Fruit fly (Drosophila melanogaster) whole organism, embryonic: Measurements from ENCODE around the gene AIMP2.

Experiments
- B-H2 ChIP-seq: fragments of 200-800 bp; sonication (Bioruptor generic); optimal IDR thresholded peaks from 2 replicates; lab custom pipeline; 2018; ENCODE audit warnings: missing biosample characterization, mild to moderate bottlenecking, missing genetic modification characterization
- Blimp-1 ChIP-seq: fragments of 200-800 bp; sonication (Bioruptor generic); optimal IDR thresholded peaks from 3 replicates; lab custom pipeline; 2018; ENCODE audit warnings: missing biosample characterization, missing genetic modification characterization, mild to moderate bottlenecking, moderate library complexity, missing genetic modification reagents
- CG10274 ChIP-seq: fragments of 200-800 bp; sonication (Bioruptor generic); optimal IDR thresholded peaks from 3 replicates; lab custom pipeline; 2017; ENCODE audit warnings: missing biosample characterization, mild to moderate bottlenecking, missing genetic modification characterization
- CG10959 ChIP-seq: fragments of 200-800 bp; sonication (Bioruptor generic); IDR thresholded peaks from 2 replicates; pipeline ENCODE4 v1.3.6; 2022; ENCODE audit warnings: missing biosample characterization, missing genetic modification characterization
- CG11085 ChIP-seq: fragments of 200-800 bp; sonication (Bioruptor generic); IDR thresholded peaks from 2 replicates; pipeline ENCODE4 v1.3.6; 2022; ENCODE audit warnings: missing biosample characterization, missing genetic modification characterization
- CG12219 ChIP-seq: fragments of 200-800 bp; sonication (Bioruptor generic); optimal IDR thresholded peaks from 3 replicates; lab custom pipeline; 2018; ENCODE audit warnings: missing biosample characterization, mild to moderate bottlenecking, missing genetic modification characterization
- CG12769 ChIP-seq: fragments of 200-800 bp; sonication (Bioruptor generic); optimal IDR thresholded peaks from 2 replicates; lab custom pipeline; 2019; ENCODE audit warnings: missing biosample characterization, mild to moderate bottlenecking, missing genetic modification characterization, moderate library complexity
- CG14014 ChIP-seq: fragments of 200-800 bp; sonication (Bioruptor generic); IDR thresholded peaks from 2 replicates; pipeline ENCODE4 v1.3.6; 2022; ENCODE audit warnings: missing biosample characterization, missing genetic modification characterization
- CG14710 ChIP-seq: fragments of 200-800 bp; sonication (Bioruptor generic); optimal IDR thresholded peaks from 3 replicates; lab custom pipeline; 2019; ENCODE audit warnings: missing biosample characterization, mild to moderate bottlenecking, missing genetic modification characterization, moderate library complexity
- CG16863 ChIP-seq: fragments of 200-800 bp; sonication (Bioruptor generic); optimal IDR thresholded peaks from 3 replicates; lab custom pipeline; 2016; ENCODE audit warnings: missing biosample characterization, missing genetic modification characterization
- CG17328 ChIP-seq: fragments of 200-800 bp; sonication (Bioruptor generic); IDR thresholded peaks from 2 replicates; pipeline ENCODE4 v1.3.6; 2022; ENCODE audit warnings: missing biosample characterization, missing genetic modification characterization
- CG4328 ChIP-seq: fragments of 200-800 bp; sonication (Bioruptor generic); optimal IDR thresholded peaks from 3 replicates; lab custom pipeline; 2017; ENCODE audit warnings: missing biosample characterization, missing genetic modification reagents, missing genetic modification characterization
- CG4730 ChIP-seq: fragments of 200-800 bp; sonication (Bioruptor generic); IDR thresholded peaks from 2 replicates; pipeline ENCODE4 v1.3.6; 2022; ENCODE audit warnings: missing biosample characterization, missing genetic modification characterization
- CG4820 ChIP-seq: fragments of 200-800 bp; sonication (Bioruptor generic); optimal IDR thresholded peaks from 3 replicates; lab custom pipeline; 2016; ENCODE audit warnings: missing biosample characterization, missing genetic modification characterization
- CG5245 ChIP-seq: fragments of 200-800 bp; sonication (Bioruptor generic); optimal IDR thresholded peaks from 3 replicates; lab custom pipeline; 2016; ENCODE audit warnings: missing biosample characterization, missing genetic modification characterization
- CG6683 ChIP-seq: fragments of 200-800 bp; sonication (Bioruptor generic); optimal IDR thresholded peaks from 2 replicates; lab custom pipeline; 2017; ENCODE audit warnings: missing biosample characterization, mild to moderate bottlenecking, missing genetic modification characterization, missing genetic modification reagents
- CG6854 ChIP-seq: fragments of 200-800 bp; sonication (Bioruptor generic); optimal IDR thresholded peaks from 3 replicates; lab custom pipeline; 2017; ENCODE audit warnings: missing biosample characterization, mild to moderate bottlenecking, missing genetic modification characterization
- CG8281 ChIP-seq: fragments of 200-800 bp; sonication (Bioruptor generic); optimal IDR thresholded peaks from 2 replicates; lab custom pipeline; 2018; ENCODE audit warnings: missing biosample characterization, mild to moderate bottlenecking, missing genetic modification characterization, moderate library complexity
- CG8359 ChIP-seq: fragments of 200-800 bp; sonication (Bioruptor generic); optimal IDR thresholded peaks from 2 replicates; lab custom pipeline; 2017; ENCODE audit warnings: missing biosample characterization, mild to moderate bottlenecking, missing genetic modification characterization, borderline replicate concordance
- CG8944 ChIP-seq: fragments of 200-800 bp; sonication (Bioruptor generic); optimal IDR thresholded peaks from 3 replicates; lab custom pipeline; 2016; ENCODE audit warnings: missing biosample characterization, missing genetic modification characterization
- CG9797 ChIP-seq: fragments of 200-800 bp; sonication (Bioruptor generic); optimal IDR thresholded peaks from 3 replicates; lab custom pipeline; 2018; ENCODE audit warnings: missing biosample characterization, mild to moderate bottlenecking, missing genetic modification characterization
- Doc2 ChIP-seq: fragments of 200-800 bp; sonication (Bioruptor generic); IDR thresholded peaks from 2 replicates; pipeline ENCODE4 v1.3.6; 2022; ENCODE audit warnings: missing biosample characterization, missing genetic modification characterization
- H2.0 ChIP-seq: fragments of 200-800 bp; sonication (Bioruptor generic); IDR thresholded peaks from 2 replicates; pipeline ENCODE4 v1.3.6; 2022; ENCODE audit warnings: missing biosample characterization, missing genetic modification characterization
- Hr39 ChIP-seq: fragments of >200 bp; optimal IDR thresholded peaks from 2 replicates; lab custom pipeline; 2017
- Hr78 ChIP-seq, 2 experiments: fragments of 200-800 bp in 1 of 2; fragments of >200 bp in 1 of 2; sonication (Bioruptor generic) in 1 of 2; optimal IDR thresholded peaks; 2 replicates each; lab custom pipeline; 2017 to 2019; ENCODE audit warnings: missing biosample characterization in 2 of 2, missing genetic modification characterization in 2 of 2, mild to moderate bottlenecking in 1 of 2, moderate library complexity in 1 of 2
- Myb ChIP-seq: fragments of 200-800 bp; sonication (Bioruptor generic); optimal IDR thresholded peaks from 2 replicates; lab custom pipeline; 2016; ENCODE audit warnings: missing biosample characterization, missing genetic modification characterization
- NFAT ChIP-seq: fragments of 200-800 bp; sonication (Bioruptor generic); IDR thresholded peaks from 2 replicates; pipeline ENCODE4 v1.3.6; 2022; ENCODE audit warnings: missing biosample characterization, missing genetic modification characterization
- NK7.1 ChIP-seq: fragments of 200-800 bp; sonication (Bioruptor generic); optimal IDR thresholded peaks from 3 replicates; lab custom pipeline; 2016; ENCODE audit warnings: missing biosample characterization, missing genetic modification characterization
- Sox102F ChIP-seq: fragments of 200-800 bp; sonication (Bioruptor generic); optimal IDR thresholded peaks from 2 replicates; lab custom pipeline; 2018; ENCODE audit warnings: missing biosample characterization, mild to moderate bottlenecking, missing genetic modification characterization, moderate library complexity
- Ssrp ChIP-seq: fragments of 200-800 bp; sonication (Bioruptor generic); optimal IDR thresholded peaks from 2 replicates; lab custom pipeline; 2018; ENCODE audit warnings: missing biosample characterization, mild to moderate bottlenecking, missing genetic modification characterization, moderate library complexity
- Stat92E ChIP-seq, 3 experiments: fragments of >200 bp in 2 of 3; fragments of 200-800 bp in 1 of 3; sonication (Bioruptor generic) in 1 of 3; optimal IDR thresholded peaks; 2 replicates each; lab custom pipeline; 2017 to 2019; ENCODE audit warnings: missing biosample characterization in 3 of 3, missing genetic modification characterization in 3 of 3, mild to moderate bottlenecking in 1 of 3, moderate library complexity in 1 of 3
- Xbp1 ChIP-seq: fragments of 200-800 bp; sonication (Bioruptor generic); optimal IDR thresholded peaks from 3 replicates; lab custom pipeline; 2016; ENCODE audit warnings: missing biosample characterization, mild to moderate bottlenecking, missing genetic modification characterization
- abd-A ChIP-seq: fragments of 200-800 bp; sonication (Bioruptor generic); optimal IDR thresholded peaks from 3 replicates; lab custom pipeline; 2019; ENCODE audit warnings: missing biosample characterization, mild to moderate bottlenecking, missing genetic modification characterization, moderate library complexity
- bcd ChIP-seq: fragments of 200-800 bp; sonication (Bioruptor generic); optimal IDR thresholded peaks from 2 replicates; lab custom pipeline; 2017; ENCODE audit warnings: missing biosample characterization, mild to moderate bottlenecking, missing genetic modification characterization
- crol ChIP-seq: fragments of 200-800 bp; sonication (Bioruptor generic); IDR thresholded peaks from 2 replicates; pipeline ENCODE4 v1.3.6; 2022; ENCODE audit warnings: missing biosample characterization, missing genetic modification characterization
- cwo ChIP-seq: fragments of 200-800 bp; sonication (Bioruptor generic); optimal IDR thresholded peaks from 3 replicates; lab custom pipeline; 2017; ENCODE audit warnings: missing biosample characterization, missing genetic modification characterization, mild to moderate bottlenecking, moderate library complexity, missing genetic modification reagents
- dati ChIP-seq: fragments of 200-800 bp; sonication (Bioruptor generic); IDR thresholded peaks from 2 replicates; pipeline ENCODE4 v1.3.6; 2022; ENCODE audit warnings: missing biosample characterization, missing genetic modification characterization
- dm ChIP-seq: fragments of 200-800 bp; sonication (Bioruptor generic); optimal IDR thresholded peaks from 3 replicates; lab custom pipeline; 2016; ENCODE audit warnings: missing biosample characterization, missing genetic modification characterization
- emc ChIP-seq: fragments of 200-800 bp; sonication (Bioruptor generic); optimal IDR thresholded peaks from 2 replicates; lab custom pipeline; 2016; ENCODE audit warnings: missing biosample characterization, missing genetic modification characterization
- gem ChIP-seq: fragments of 200-800 bp; sonication (Bioruptor generic); optimal IDR thresholded peaks from 2 replicates; lab custom pipeline; 2019; ENCODE audit warnings: missing biosample characterization, mild to moderate bottlenecking, missing genetic modification characterization, moderate library complexity
- gt ChIP-seq: fragments of 200-800 bp; sonication (Bioruptor generic); IDR thresholded peaks from 2 replicates; pipeline ENCODE4 v1.3.6; 2022; ENCODE audit warnings: missing biosample characterization, missing genetic modification characterization
- hth ChIP-seq: fragments of >200 bp; optimal IDR thresholded peaks from 2 replicates; lab custom pipeline; 2017; ENCODE audit warnings: inconsistent platforms
- kah ChIP-seq: fragments of 200-800 bp; sonication (Bioruptor generic); optimal IDR thresholded peaks from 2 replicates; lab custom pipeline; 2018; ENCODE audit warnings: missing biosample characterization, mild to moderate bottlenecking, missing genetic modification characterization
- lab ChIP-seq: fragments of 200-800 bp; sonication (Bioruptor generic); optimal IDR thresholded peaks from 3 replicates; lab custom pipeline; 2017; ENCODE audit warnings: missing biosample characterization, missing genetic modification characterization, mild to moderate bottlenecking, moderate library complexity, missing genetic modification reagents
- mam ChIP-seq: fragments of 200-800 bp; sonication (Bioruptor generic); optimal IDR thresholded peaks from 3 replicates; lab custom pipeline; 2016; ENCODE audit warnings: missing biosample characterization, missing genetic modification characterization
- onecut ChIP-seq: fragments of 200-800 bp; sonication (Bioruptor generic); IDR thresholded peaks from 2 replicates; pipeline ENCODE4 v1.3.6; 2022; ENCODE audit warnings: missing biosample characterization, missing genetic modification characterization
- otp ChIP-seq: fragments of 200-800 bp; sonication (Bioruptor generic); IDR thresholded peaks from 3 replicates; pipeline ENCODE4, ENCODE4 v1.3.6; 2022; ENCODE audit warnings: missing biosample characterization, missing genetic modification characterization
- prd ChIP-seq, 3 experiments: fragments of >200 bp in 2 of 3; fragments of 200-800 bp in 1 of 3; sonication (Bioruptor generic) in 1 of 3; optimal IDR thresholded peaks in 2 of 3; IDR thresholded peaks in 1 of 3; 2 replicates in 2 of 3; 3 replicates in 1 of 3; pipeline versions ENCODE4 v1.3.6 to Lab custom; 2017 to 2022; ENCODE audit warnings: missing biosample characterization in 1 of 3, missing genetic modification characterization in 1 of 3
- ttk ChIP-seq: fragments of 200-800 bp; sonication (Bioruptor generic); IDR thresholded peaks from 2 replicates; pipeline ENCODE4 v2.1.2; 2022; ENCODE audit warnings: missing biosample characterization, missing genetic modification characterization
- yki ChIP-seq: fragments of >200 bp; optimal IDR thresholded peaks from 3 replicates; lab custom pipeline; 2018
- z ChIP-seq: fragments of 200-800 bp; sonication (Bioruptor generic); IDR thresholded peaks from 3 replicates; pipeline ENCODE4 v1.3.6; 2022; ENCODE audit warnings: missing biosample characterization, missing genetic modification characterization

AIMP2 gene

DNA sequence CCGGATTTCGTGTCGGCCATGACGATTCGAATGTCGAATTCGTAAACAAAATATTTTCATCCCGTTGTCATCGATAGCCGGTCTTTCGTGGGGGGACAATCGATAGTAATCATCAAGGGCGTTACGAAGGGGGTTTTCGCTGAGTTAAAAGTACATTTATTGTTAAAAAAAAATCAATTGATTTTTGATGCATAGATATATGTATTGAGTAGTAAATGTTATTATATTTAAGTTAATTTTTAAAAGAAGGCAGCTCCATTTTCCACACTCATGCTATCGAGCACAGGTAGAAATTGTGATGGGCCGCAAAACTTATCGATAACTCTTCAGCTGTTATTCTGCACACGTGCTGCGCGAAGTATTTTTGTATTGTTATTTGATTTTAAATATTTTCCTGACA lies 3.0 kb upstream of the AIMP2 start, which contains the start of the genes mrn and CG12301:
mrn (minus strand) TSS at position 51 of the 400 bp plus-strand sequence.
CG12301 (plus strand) TSS at position 314 of the 400 bp plus-strand sequence.
- TF ChIP-seq CG8944 (GFP tag; lab: Kevin White, UChicago) (peak; percentile 22), hth (lab: Kevin White, UChicago) (no peak), CG16863 (GFP tag; lab: Kevin White, UChicago) (peak; percentile 48), CG6683 (GFP tag; lab: Kevin White, UChicago) (peak; percentile 43), onecut (GFP tag; lab: Robert Waterston, UW) (no peak; the same call in none of the 2 replicates), CG4730 (peak; percentile 88), CG9797 (GFP tag; lab: Kevin White, UChicago) (peak; percentile 55), CG14014 (GFP tag; lab: Robert Waterston, UW) (peak; percentile 70), abd-A (tag; lab: Kevin White, UChicago) (no peak), Blimp-1 (GFP tag; lab: Kevin White, UChicago) (no peak), Hr39 (lab: Kevin White, UChicago) (no peak), H2.0 (GFP tag; lab: Robert Waterston, UW) (peak; percentile 72), crol (no peak), mam (GFP tag; lab: Kevin White, UChicago) (peak; percentile 81), bcd (GFP tag; lab: Kevin White, UChicago) (no peak), CG4328 (no peak), CG14710 (tag; lab: Kevin White, UChicago) (peak; percentile 76), NFAT (GFP tag; lab: Robert Waterston, UW) (peak; percentile 88), Xbp1 (GFP tag; lab: Kevin White, UChicago) (peak; percentile 83), ttk (peak; percentile 71), Hr78 (GFP tag; optimal IDR thresholded peaks at IDR 0.05; lab: Kevin White, UChicago) (no peak), prd (optimal IDR thresholded peaks at IDR 0.05; lab: Kevin White, UChicago) (no peak), prd (GFP tag; IDR thresholded peaks at IDR 0.05; lab: Robert Waterston, UW) (peak; percentile 96), dm (GFP tag; lab: Kevin White, UChicago) (peak; percentile 88), otp (GFP tag; lab: Robert Waterston, UW) (peak; percentile 47; the same call in 2 of the 3 replicates), CG5245 (GFP tag; lab: Kevin White, UChicago) (peak; percentile 50), Ssrp (tag; lab: Kevin White, UChicago) (peak; percentile 62), gem (tag; lab: Kevin White, UChicago) (no peak), dati (GFP tag; lab: Robert Waterston, UW) (peak; percentile 84), CG10959 (GFP tag; lab: Robert Waterston, UW) (no peak), CG8359 (GFP tag; lab: Kevin White, UChicago) (no peak), NK7.1 (GFP tag; lab: Kevin White, UChicago) (peak; percentile 55), kah (GFP tag; lab: Kevin White, UChicago) (peak; percentile 69), cwo (GFP tag; lab: Kevin White, UChicago) (peak; percentile 95), Sox102F (no peak), CG12769 (no peak), gt (peak; percentile 38; the same call in 1 of the 2 replicates), CG8281 (tag; lab: Kevin White, UChicago) (no peak), B-H2 (GFP tag; lab: Kevin White, UChicago) (no peak), Stat92E (GFP tag; optimal IDR thresholded peaks at IDR 0.05; lab: Kevin White, UChicago) (peak in 1 of 3 experiments; percentile 41), Myb (GFP tag; lab: Kevin White, UChicago) (peak; percentile 53), CG6854 (GFP tag; lab: Kevin White, UChicago) (peak; percentile 34), CG11085 (GFP tag; lab: Robert Waterston, UW) (peak; percentile 87), Doc2 (peak; percentile 85), CG17328 (peak; percentile 56; the same call in 1 of the 2 replicates), emc (GFP tag; lab: Kevin White, UChicago) (no peak), lab (no peak), CG4820 (GFP tag; lab: Kevin White, UChicago) (peak; percentile 40), CG10274 (GFP tag; lab: Kevin White, UChicago) (no peak), CG12219 (GFP tag; lab: Kevin White, UChicago) (no peak), yki (no peak), z (GFP tag; lab: Robert Waterston, UW) (peak; percentile 54; the same call in 1 of the 3 replicates)
